Fruit fly (Drosophila melanogaster) whole organism, wandering third instar larva: ENCODE measurements around the gene CG15439.

Source experiments
- Abd-B ChIP-seq: fragments of >200 bp; optimal IDR thresholded peaks from 2 replicates; lab custom pipeline; 2017; ENCODE audit warnings: missing biosample characterization, missing genetic modification characterization
- CG32264 ChIP-seq: fragments of 200-800 bp; sonication (Bioruptor generic); optimal IDR thresholded peaks from 2 replicates; lab custom pipeline; 2016; ENCODE audit warnings: missing biosample characterization, missing genetic modification characterization
- CG9705 ChIP-seq: fragments of 200-800 bp; sonication (Bioruptor generic); optimal IDR thresholded peaks from 2 replicates; lab custom pipeline; 2018; ENCODE audit warnings: missing biosample characterization, mild to moderate bottlenecking, missing genetic modification characterization
- CrebA ChIP-seq: fragments of 200-800 bp; sonication (Bioruptor generic); optimal IDR thresholded peaks from 2 replicates; lab custom pipeline; 2016; ENCODE audit warnings: missing biosample characterization, mild to moderate bottlenecking, missing genetic modification characterization, borderline replicate concordance
- Dif ChIP-seq: fragments of 200-275, 200-300 bp; sonication (Bioruptor generic); optimal IDR thresholded peaks from 2 replicates; lab custom pipeline; 2018; ENCODE audit warnings: missing biosample characterization, missing genetic modification characterization; ENCODE audit not compliant: partially characterized antibody
- GATAd ChIP-seq: sonication (Bioruptor generic); optimal IDR thresholded peaks from 2 replicates; lab custom pipeline; 2016; ENCODE audit warnings: missing biosample characterization, missing genetic modification characterization
- HLH106 ChIP-seq: fragments of 200-800 bp; optimal IDR thresholded peaks from 3 replicates; lab custom pipeline; 2019; ENCODE audit warnings: missing biosample characterization, mild to moderate bottlenecking, missing genetic modification characterization, moderate library complexity
- Hnf4 ChIP-seq: fragments of 200-800 bp; sonication (Bioruptor generic); optimal IDR thresholded peaks from 2 replicates; lab custom pipeline; 2016; ENCODE audit warnings: missing biosample characterization, mild to moderate bottlenecking, missing genetic modification characterization
- Hr78 ChIP-seq: fragments of >200 bp; optimal IDR thresholded peaks from 2 replicates; lab custom pipeline; 2017; ENCODE audit warnings: missing biosample characterization, missing genetic modification characterization
- Hr83 ChIP-seq: fragments of 200-300 bp; sonication (Bioruptor generic); optimal IDR thresholded peaks from 2 replicates; lab custom pipeline; 2016; ENCODE audit warnings: missing biosample characterization, mild to moderate bottlenecking, missing genetic modification characterization, moderate library complexity; ENCODE audit not compliant: poor library complexity, severe bottlenecking
- Jra ChIP-seq: sonication (Bioruptor generic); optimal IDR thresholded peaks from 2 replicates; lab custom pipeline; 2016; ENCODE audit warnings: missing biosample characterization, missing genetic modification characterization
- Mio ChIP-seq: sonication (Bioruptor generic); optimal IDR thresholded peaks from 2 replicates; lab custom pipeline; 2016; ENCODE audit warnings: missing biosample characterization, missing genetic modification characterization
- Myc ChIP-seq: fragments of >200 bp; optimal IDR thresholded peaks from 2 replicates; lab custom pipeline; 2017
- OdsH ChIP-seq: fragments of 200-800 bp; sonication (Bioruptor generic); optimal IDR thresholded peaks from 2 replicates; lab custom pipeline; 2016; ENCODE audit warnings: missing biosample characterization, mild to moderate bottlenecking, missing genetic modification characterization
- Rel ChIP-seq, 2 experiments: fragments of 200-800 bp; sonication (Bioruptor generic) in 1 of 2; optimal IDR thresholded peaks; 2 replicates in 1 of 2; 3 replicates in 1 of 2; lab custom pipeline; 2016 to 2019; ENCODE audit warnings: mild to moderate bottlenecking in 2 of 2, missing biosample characterization in 2 of 2, missing genetic modification characterization in 2 of 2, moderate library complexity in 1 of 2
- Sp1 ChIP-seq: fragments of 200-800 bp; sonication (Bioruptor generic); optimal IDR thresholded peaks from 3 replicates; lab custom pipeline; 2019; ENCODE audit warnings: missing biosample characterization, mild to moderate bottlenecking, missing genetic modification characterization, moderate library complexity
- Vsx2 ChIP-seq: fragments of 200-300, 225-300 bp; sonication (Bioruptor generic); optimal IDR thresholded peaks from 2 replicates; lab custom pipeline; 2018; ENCODE audit warnings: missing biosample characterization, missing genetic modification characterization; ENCODE audit not compliant: partially characterized antibody
- brk ChIP-seq: fragments of 200-800 bp; sonication (Bioruptor generic); optimal IDR thresholded peaks from 2 replicates; lab custom pipeline; 2016; ENCODE audit warnings: missing biosample characterization, mild to moderate bottlenecking, missing genetic modification characterization
- dl ChIP-seq, 2 experiments: fragments of 175-275, 200-275 bp in 1 of 2; fragments of 200-275 bp in 1 of 2; sonication (Bioruptor generic); optimal IDR thresholded peaks; lab custom pipeline; 2018; ENCODE audit warnings: mild to moderate bottlenecking in 2 of 2, missing biosample characterization in 2 of 2, missing genetic modification characterization in 2 of 2, moderate library complexity in 2 of 2; ENCODE audit not compliant: partially characterized antibody in 2 of 2, insufficient read depth in 1 of 2
- dmrt93B ChIP-seq: fragments of 200-800 bp; sonication (Bioruptor generic); optimal IDR thresholded peaks from 2 replicates; lab custom pipeline; 2018; ENCODE audit warnings: missing biosample characterization, mild to moderate bottlenecking, missing genetic modification characterization
- dsf ChIP-seq: sonication (Bioruptor generic); optimal IDR thresholded peaks from 2 replicates; lab custom pipeline; 2016; ENCODE audit warnings: missing biosample characterization, missing genetic modification characterization, borderline replicate concordance
- ey ChIP-seq: fragments of 200-800 bp; sonication (Bioruptor generic); optimal IDR thresholded peaks from 2 replicates; lab custom pipeline; 2016; ENCODE audit warnings: missing biosample characterization, missing genetic modification characterization
- foxo ChIP-seq, 2 experiments: fragments of 200-800 bp; sonication (Bioruptor generic); optimal IDR thresholded peaks; 2 replicates in 1 of 2; 3 replicates in 1 of 2; lab custom pipeline; 2016 to 2017; ENCODE audit warnings: missing biosample characterization in 2 of 2, missing genetic modification characterization in 2 of 2
- fru ChIP-seq: fragments of 200-800 bp; sonication (Bioruptor generic); optimal IDR thresholded peaks from 3 replicates; lab custom pipeline; 2016; ENCODE audit warnings: missing biosample characterization, mild to moderate bottlenecking, missing genetic modification characterization
- h ChIP-seq: fragments of 200-800 bp; sonication (Bioruptor generic); optimal IDR thresholded peaks from 3 replicates; lab custom pipeline; 2016; ENCODE audit warnings: missing biosample characterization, mild to moderate bottlenecking, missing genetic modification characterization
- jim ChIP-seq: fragments of 175-275, 200-325 bp; sonication (Bioruptor generic); optimal IDR thresholded peaks from 2 replicates; lab custom pipeline; 2016; ENCODE audit warnings: missing biosample characterization, mild to moderate bottlenecking, missing genetic modification characterization
- lola ChIP-seq: fragments of >200 bp; optimal IDR thresholded peaks from 2 replicates; lab custom pipeline; 2017; ENCODE audit warnings: missing biosample characterization, missing genetic modification characterization
- pan ChIP-seq: fragments of >200 bp; optimal IDR thresholded peaks from 2 replicates; lab custom pipeline; 2017
- rgr ChIP-seq: fragments of 200-800 bp; sonication (Bioruptor generic); optimal IDR thresholded peaks from 3 replicates; lab custom pipeline; 2016; ENCODE audit warnings: missing biosample characterization, mild to moderate bottlenecking, missing genetic modification characterization
- sage ChIP-seq: fragments of 200-800 bp; sonication (Bioruptor generic); optimal IDR thresholded peaks from 2 replicates; lab custom pipeline; 2016; ENCODE audit warnings: missing biosample characterization, mild to moderate bottlenecking, missing genetic modification characterization
- tai ChIP-seq: sonication (Bioruptor generic); optimal IDR thresholded peaks from 2 replicates; lab custom pipeline; 2016; ENCODE audit warnings: missing biosample characterization, missing genetic modification characterization
- usp ChIP-seq: fragments of >200 bp; optimal IDR thresholded peaks from 2 replicates; lab custom pipeline; 2017; ENCODE audit warnings: missing biosample characterization, missing genetic modification characterization
- woc ChIP-seq: sonication (Bioruptor generic); optimal IDR thresholded peaks from 2 replicates; lab custom pipeline; 2016; ENCODE audit warnings: missing biosample characterization, mild to moderate bottlenecking, missing genetic modification characterization

Gene CG15439

dm6 chr2L:4452798-4453197 lies at the start of gene CG15439:
TSS of gene CG15439 (minus strand) at chr2L:4453038.
- TF ChIP-seq pan (lab: Kevin White, UChicago) (no peak), dl (GFP tag; optimal IDR thresholded peaks at IDR 0.05; lab: Kevin White, UChicago; ENCODE audit: insufficient read depth in 1 of 2, partially characterized antibody in 2 of 2) (no peak), Vsx2 (GFP tag; lab: Kevin White, UChicago) (no peak), CrebA (GFP tag; lab: Kevin White, UChicago) (no peak), Sp1 (no peak), CG32264 (no peak), Dif (GFP tag; lab: Kevin White, UChicago) (no peak), ey (no peak), lola (GFP tag; lab: Kevin White, UChicago) (no peak), Rel (GFP tag; optimal IDR thresholded peaks at IDR 0.05; lab: Kevin White, UChicago) (no peak), Rel (tag; optimal IDR thresholded peaks at IDR 0.05; lab: Kevin White, UChicago) (no peak), brk (GFP tag; lab: Kevin White, UChicago) (no peak), jim (GFP tag; lab: Kevin White, UChicago) (no peak), tai (GFP tag; lab: Kevin White, UChicago) (no peak), dsf (GFP tag; lab: Kevin White, UChicago) (no peak), usp (GFP tag; lab: Kevin White, UChicago) (no peak), Mio (no peak)

- TF ChIP-seq dl (GFP tag; optimal IDR thresholded peaks at IDR 0.05; lab: Kevin White, UChicago; ENCODE audit: insufficient read depth in 1 of 2, partially characterized antibody in 2 of 2) (no peak), Vsx2 (GFP tag; lab: Kevin White, UChicago) (no peak), HLH106 (tag; lab: Kevin White, UChicago) (no peak), lola (GFP tag; lab: Kevin White, UChicago) (no peak), fru (no peak), ey (no peak), GATAd (GFP tag; lab: Kevin White, UChicago) (no peak), usp (GFP tag; lab: Kevin White, UChicago) (no peak), Hr83 (GFP tag; lab: Kevin White, UChicago) (no peak), Hr78 (GFP tag; lab: Kevin White, UChicago) (no peak), OdsH (GFP tag; lab: Kevin White, UChicago) (no peak), Jra (GFP tag; lab: Kevin White, UChicago) (no peak)
These were observed 25.1 kb upstream of the CG15439 start for dm6 chr2L:4477978-4478377.

DNA sequence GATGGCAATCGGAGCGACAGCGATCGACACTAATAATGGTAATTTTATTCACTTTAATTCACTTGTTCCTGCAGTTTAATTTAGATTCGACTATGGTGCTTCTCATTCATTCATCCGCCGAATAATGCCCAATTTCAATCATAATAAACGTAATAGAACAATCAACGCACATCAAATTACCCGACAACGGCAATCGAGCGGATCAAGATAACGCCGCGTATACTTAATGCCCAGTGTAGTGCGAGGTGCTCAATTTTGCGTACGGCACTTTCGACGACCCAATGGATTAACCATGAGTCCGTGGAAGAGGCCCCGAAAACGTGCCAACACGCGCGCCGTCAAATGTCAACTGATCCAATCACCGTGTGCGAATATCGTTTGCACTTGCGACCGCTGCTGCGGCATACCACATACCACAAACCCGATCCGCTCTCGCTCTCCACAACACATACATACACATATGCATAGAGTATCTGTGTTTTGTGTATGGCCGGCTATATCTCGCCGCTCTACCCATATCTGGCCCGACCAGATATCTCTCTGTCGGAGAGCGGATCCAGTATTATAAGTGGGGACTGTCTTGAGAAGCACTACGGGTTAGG lies 23.9 kb upstream of the CG15439 start, which contains the start of gene ine:
Gene ine (minus strand): TSS at position 351 of the 602 bp plus-strand sequence.
- TF ChIP-seq h: peak; percentile 52
- TF ChIP-seq usp (GFP tag; lab: Kevin White, UChicago): no peak
- no peak for TF ChIP-seq rgr (GFP tag; lab: Kevin White, UChicago)
- peak; percentile 28 for TF ChIP-seq Dif (GFP tag; lab: Kevin White, UChicago)
- TF ChIP-seq Hr83 (GFP tag; lab: Kevin White, UChicago): no peak
- no peak for TF ChIP-seq OdsH (GFP tag; lab: Kevin White, UChicago)
- no peak for TF ChIP-seq dmrt93B (GFP tag; lab: Kevin White, UChicago)
- no peak for TF ChIP-seq sage (GFP tag; lab: Kevin White, UChicago)
- TF ChIP-seq brk (GFP tag; lab: Kevin White, UChicago): no peak
- TF ChIP-seq CG9705 (GFP tag; lab: Kevin White, UChicago): no peak
- TF ChIP-seq pan (lab: Kevin White, UChicago): no peak
- TF ChIP-seq Hnf4 (GFP tag; lab: Kevin White, UChicago): no peak
- TF ChIP-seq Myc (lab: Kevin White, UChicago): no peak
- no peak for TF ChIP-seq jim (GFP tag; lab: Kevin White, UChicago)
- TF ChIP-seq woc (GFP tag; lab: Kevin White, UChicago): no peak
- no peak for TF ChIP-seq Abd-B (GFP tag; lab: Kevin White, UChicago)
- TF ChIP-seq foxo (GFP tag; optimal IDR thresholded peaks at IDR 0.05; lab: Kevin White, UChicago): no peak
